Worm (Caenorhabditis elegans) whole organism, midembryonic: ENCODE measurements around the gene srx-119.

ENCODE experiments used
- T22C8.4 ChIP-seq: fragments of 200-800 bp; sonication (Bioruptor generic); IDR thresholded peaks from 2 replicates; pipeline ENCODE4 v1.3.6; 2022; ENCODE audit warnings: missing genetic modification characterization, missing compliant biosample characterization
- cog-1 ChIP-seq: sonication (generic microtip); optimal IDR thresholded peaks from 2 replicates; lab custom pipeline; 2016; ENCODE audit warnings: missing genetic modification characterization, missing compliant biosample characterization
- flt-1 ChIP-seq: fragments of 200-800 bp; sonication (Bioruptor generic); IDR thresholded peaks from 2 replicates; pipeline ENCODE4 v1.3.6; 2022; ENCODE audit warnings: missing genetic modification characterization, missing compliant biosample characterization
- med-1 ChIP-seq: sonication (generic microtip); optimal IDR thresholded peaks from 2 replicates; lab custom pipeline; 2017; ENCODE audit warnings: missing genetic modification characterization, mild to moderate bottlenecking, missing compliant biosample characterization, antibody characterized with exemption, missing genetic modification reagents; ENCODE audit not compliant: insufficient read depth
- ztf-23 ChIP-seq: fragments of 200-800 bp; sonication (Bioruptor generic); IDR thresholded peaks from 2 replicates; pipeline ENCODE4 v1.3.6; 2022; ENCODE audit warnings: missing genetic modification reagents, missing genetic modification characterization, missing compliant biosample characterization

DNA sequence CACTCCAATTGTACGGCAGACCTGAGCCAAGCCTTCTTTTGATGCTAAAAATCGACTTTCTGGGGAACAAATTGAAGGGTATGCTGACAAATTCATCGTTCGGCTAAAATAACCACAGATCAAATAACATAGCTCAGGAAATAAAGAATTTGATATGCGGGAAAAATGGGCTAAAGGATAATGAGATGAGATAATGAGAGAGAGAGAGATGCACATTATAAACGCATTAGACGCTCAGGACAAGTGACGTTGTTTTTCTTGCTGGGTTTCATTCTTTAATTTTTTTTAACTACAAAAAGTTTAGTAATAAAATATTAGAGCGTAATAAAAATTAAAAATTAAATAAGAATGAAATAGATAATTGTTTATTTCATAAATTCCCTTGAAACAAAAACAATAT, 13.4 kb upstream of the srx-119 start, which contains the start of gene srh-69:
- TF ChIP-seq ztf-23 (GFP tag; lab: Robert Waterston, UW) (no peak), cog-1 (tag; lab: Kevin White, UChicago) (no peak), flt-1 (GFP tag; lab: Robert Waterston, UW) (no peak), T22C8.4 (GFP tag; lab: Robert Waterston, UW) (no peak), med-1 (GFP tag; lab: Kevin White, UChicago) (no peak)
